Worm (Caenorhabditis elegans) whole organism, young adult: ENCODE data around the gene C04G6.4.
A peak's percentile ranks its signal among the peaks of the same experiment; 100 is the strongest.

Experiments
- B0019.2 ChIP-seq: fragments of 200-800 bp; sonication (Bioruptor generic); conservative IDR thresholded peaks from 2 replicates; pipeline ENCODE4 v1.3.6; 2022; ENCODE audit warnings: missing genetic modification reagents, missing genetic modification characterization, missing compliant biosample characterization
- B0035.1 ChIP-seq: sonication (generic microtip); optimal IDR thresholded peaks from 2 replicates; lab custom pipeline; 2016; ENCODE audit warnings: missing genetic modification characterization, mild to moderate bottlenecking, missing compliant biosample characterization, missing genotype, missing genetic modification reagents
- B0336.3 ChIP-seq: fragments of 200-800 bp; sonication (Bioruptor generic); IDR thresholded peaks from 2 replicates; pipeline ENCODE4 v1.3.6; 2022; ENCODE audit warnings: missing genetic modification characterization, missing compliant biosample characterization
- C06A6.2 ChIP-seq: fragments of 200-800 bp; sonication (Bioruptor generic); conservative IDR thresholded peaks from 2 replicates; pipeline ENCODE4 v1.3.6; 2022; ENCODE audit warnings: missing genetic modification characterization, missing compliant biosample characterization
- D2030.7 ChIP-seq: fragments of 200-800 bp; sonication (Bioruptor generic); IDR thresholded peaks from 2 replicates; pipeline ENCODE4 v1.3.6; 2022; ENCODE audit warnings: missing genetic modification reagents, missing genetic modification characterization, missing compliant biosample characterization
- F10E7.11 ChIP-seq: sonication (generic microtip); optimal IDR thresholded peaks from 2 replicates; lab custom pipeline; 2017; ENCODE audit warnings: mild to moderate bottlenecking, missing genetic modification characterization, moderate library complexity, missing compliant biosample characterization
- F22D6.2 ChIP-seq: sonication (generic microtip); optimal IDR thresholded peaks from 2 replicates; lab custom pipeline; 2016; ENCODE audit warnings: mild to moderate bottlenecking, missing genetic modification characterization, missing compliant biosample characterization
- F23B12.7 ChIP-seq: sonication (generic microtip); optimal IDR thresholded peaks from 2 replicates; lab custom pipeline; 2017; ENCODE audit warnings: missing genetic modification characterization, mild to moderate bottlenecking, missing compliant biosample characterization, antibody characterized with exemption, moderate library complexity; ENCODE audit not compliant: insufficient read depth
- F33H1.4 ChIP-seq: fragments of 200-800 bp; sonication (Bioruptor generic); IDR thresholded peaks from 2 replicates; pipeline ENCODE4 v1.3.6; 2022; ENCODE audit warnings: missing genetic modification reagents, missing genetic modification characterization, missing compliant biosample characterization
- F37B4.10 ChIP-seq: fragments of 200-800 bp; sonication (Bioruptor generic); IDR thresholded peaks from 2 replicates; pipeline ENCODE4 v1.3.6; 2022; ENCODE audit warnings: missing genetic modification characterization, missing compliant biosample characterization
- F55B11.4 ChIP-seq: sonication (generic microtip); optimal IDR thresholded peaks from 2 replicates; lab custom pipeline; 2016; ENCODE audit warnings: missing compliant biosample characterization, missing genetic modification characterization, borderline replicate concordance; ENCODE audit not compliant: insufficient read depth
- T07F8.4 ChIP-seq: sonication (generic microtip); optimal IDR thresholded peaks from 2 replicates; lab custom pipeline; 2016; ENCODE audit warnings: mild to moderate bottlenecking, missing genetic modification characterization, moderate library complexity, missing compliant biosample characterization
- Y53F4B.3 ChIP-seq: fragments of 200-800 bp; sonication (Bioruptor generic); IDR thresholded peaks from 2 replicates; pipeline ENCODE4 v1.3.6; 2022; ENCODE audit warnings: missing genetic modification reagents, missing genetic modification characterization, missing compliant biosample characterization
- Y53G8AR.9 ChIP-seq: fragments of 200-800 bp; sonication (Bioruptor generic); conservative IDR thresholded peaks from 2 replicates; pipeline ENCODE4 v1.3.6; 2022; ENCODE audit warnings: missing genetic modification reagents, missing genetic modification characterization, missing compliant biosample characterization
- Y67H2A.10 ChIP-seq: fragments of 200-800 bp; sonication (Bioruptor generic); conservative IDR thresholded peaks from 2 replicates; pipeline ENCODE4 v1.3.6; 2022; ENCODE audit warnings: missing genetic modification reagents, missing genetic modification characterization, missing compliant biosample characterization
- aptf-2 ChIP-seq: fragments of 200-800 bp; sonication (Bioruptor generic); conservative IDR thresholded peaks from 2 replicates; pipeline ENCODE4 v1.3.6; 2022; ENCODE audit warnings: missing genetic modification reagents, missing genetic modification characterization, missing compliant biosample characterization
- athp-1 ChIP-seq: sonication (generic microtip); optimal IDR thresholded peaks from 2 replicates; lab custom pipeline; 2017; ENCODE audit warnings: mild to moderate bottlenecking, missing genetic modification characterization, missing compliant biosample characterization
- attf-3 ChIP-seq: fragments of 200-800 bp; sonication (Bioruptor generic); conservative IDR thresholded peaks from 2 replicates; pipeline ENCODE4 v1.3.6; 2022; ENCODE audit warnings: missing genetic modification reagents, missing genetic modification characterization, missing compliant biosample characterization
- ccch-3 ChIP-seq: fragments of 200-800 bp; sonication (Bioruptor generic); optimal IDR thresholded peaks from 2 replicates; lab custom pipeline; 2018; ENCODE audit warnings: mild to moderate bottlenecking, missing genetic modification characterization, missing compliant biosample characterization
- cebp-1 ChIP-seq, 2 experiments: fragments of 200-800 bp in 1 of 2; sonication (Bioruptor generic) in 1 of 2; sonication (generic microtip) in 1 of 2; IDR thresholded peaks in 1 of 2; optimal IDR thresholded peaks in 1 of 2; 2 replicates each; pipeline versions ENCODE4 v1.3.6 to Lab custom; 2017 to 2022; ENCODE audit warnings: missing compliant biosample characterization in 2 of 2, missing genetic modification characterization in 2 of 2, mild to moderate bottlenecking in 1 of 2, missing genetic modification reagents in 1 of 2, moderate library complexity in 1 of 2
- ceh-40 ChIP-seq: fragments of 200-800 bp; sonication (Bioruptor generic); IDR thresholded peaks from 2 replicates; pipeline ENCODE4 v1.3.6; 2022; ENCODE audit warnings: missing genetic modification characterization, missing compliant biosample characterization
- ceh-79 ChIP-seq: sonication (generic microtip); optimal IDR thresholded peaks from 2 replicates; lab custom pipeline; 2017; ENCODE audit warnings: mild to moderate bottlenecking, missing genetic modification characterization, missing compliant biosample characterization
- chd-7 ChIP-seq: sonication (generic microtip); optimal IDR thresholded peaks from 2 replicates; lab custom pipeline; 2016; ENCODE audit warnings: mild to moderate bottlenecking, missing genetic modification characterization, moderate library complexity, missing compliant biosample characterization
- dox-1 ChIP-seq: fragments of 200-800 bp; sonication (Bioruptor generic); IDR thresholded peaks from 2 replicates; pipeline ENCODE4 v1.3.6; 2022; ENCODE audit warnings: missing genetic modification reagents, missing genetic modification characterization, missing compliant biosample characterization
- efl-1 ChIP-seq: fragments of 150-350 bp; optimal IDR thresholded peaks from 2 replicates; lab custom pipeline; 2014; ENCODE audit warnings: missing biosample characterization, missing genetic modification reagents, missing genetic modification characterization
- egl-44 ChIP-seq: fragments of 200-800 bp; sonication (Bioruptor generic); IDR thresholded peaks from 2 replicates; pipeline ENCODE4 v1.3.6; 2022; ENCODE audit warnings: missing genetic modification reagents, missing genetic modification characterization, missing compliant biosample characterization
- ets-4 ChIP-seq: fragments of 200-800 bp; sonication (Bioruptor generic); optimal IDR thresholded peaks from 2 replicates; lab custom pipeline; 2018; ENCODE audit warnings: mild to moderate bottlenecking, missing genetic modification characterization, missing compliant biosample characterization
- hmg-20 ChIP-seq: fragments of 200-800 bp; sonication (Bioruptor generic); IDR thresholded peaks from 2 replicates; pipeline ENCODE4 v1.3.6; 2022; ENCODE audit warnings: missing genetic modification reagents, missing genetic modification characterization, missing compliant biosample characterization
- hsf-1 ChIP-seq: fragments of 200-800 bp; sonication (Bioruptor generic); IDR thresholded peaks from 2 replicates; pipeline ENCODE4 v1.3.6; 2022; ENCODE audit warnings: missing genetic modification reagents, missing genetic modification characterization, missing compliant biosample characterization
- lin-54 ChIP-seq: fragments of 200-800 bp; sonication (Bioruptor generic); optimal IDR thresholded peaks from 2 replicates; lab custom pipeline; 2018; ENCODE audit warnings: mild to moderate bottlenecking, missing genetic modification characterization, missing compliant biosample characterization
- lsl-1 ChIP-seq: fragments of 200-800 bp; sonication (Bioruptor generic); optimal IDR thresholded peaks from 2 replicates; lab custom pipeline; 2018; ENCODE audit warnings: mild to moderate bottlenecking, missing genetic modification characterization, moderate library complexity, missing compliant biosample characterization
- mcd-1 ChIP-seq: fragments of 200-800 bp; sonication (Bioruptor generic); IDR thresholded peaks from 2 replicates; pipeline ENCODE4 v1.3.6; 2022; ENCODE audit warnings: missing genetic modification reagents, missing genetic modification characterization, missing compliant biosample characterization
- mel-28 ChIP-seq: sonication (generic microtip); optimal IDR thresholded peaks from 2 replicates; lab custom pipeline; 2016; ENCODE audit warnings: borderline replicate concordance, mild to moderate bottlenecking, missing genetic modification characterization, missing compliant biosample characterization
- mxl-1 ChIP-seq: sonication (generic microtip); optimal IDR thresholded peaks from 2 replicates; lab custom pipeline; 2016; ENCODE audit warnings: missing genetic modification characterization, missing compliant biosample characterization
- nfya-1 ChIP-seq: sonication (generic microtip); optimal IDR thresholded peaks from 2 replicates; lab custom pipeline; 2017; ENCODE audit warnings: antibody characterized with exemption, missing compliant biosample characterization, missing genetic modification characterization, borderline replicate concordance; ENCODE audit not compliant: insufficient read depth
- nfyb-1 ChIP-seq: fragments of 200-800 bp; sonication (Bioruptor generic); IDR thresholded peaks from 2 replicates; pipeline ENCODE4 v1.3.6; 2022; ENCODE audit warnings: missing genetic modification reagents, missing genetic modification characterization, missing compliant biosample characterization
- snpc-1.1 ChIP-seq: sonication (generic microtip); optimal IDR thresholded peaks from 2 replicates; lab custom pipeline; 2017; ENCODE audit warnings: missing genetic modification characterization, mild to moderate bottlenecking, missing compliant biosample characterization, antibody characterized with exemption, moderate library complexity, missing genotype, missing genetic modification reagents; ENCODE audit not compliant: insufficient read depth
- snpc-4 ChIP-seq, 5 experiments: fragments of 150-350 bp in 1 of 5; sonication (generic microtip) in 4 of 5; optimal IDR thresholded peaks; 2 replicates each; lab custom pipeline; 2014 to 2018; ENCODE audit warnings: missing genetic modification characterization in 5 of 5, missing biosample characterization in 3 of 5, antibody characterized with exemption in 2 of 5, mild to moderate bottlenecking in 2 of 5, missing compliant biosample characterization in 2 of 5, missing genotype in 2 of 5, moderate library complexity in 2 of 5, missing genetic modification reagents in 1 of 5
- somi-1 ChIP-seq: fragments of 200-800 bp; sonication (Bioruptor generic); optimal IDR thresholded peaks from 2 replicates; lab custom pipeline; 2018; ENCODE audit warnings: mild to moderate bottlenecking, missing genetic modification characterization, missing compliant biosample characterization
- tbp1 ChIP-seq: fragments of 200-800 bp; sonication (Bioruptor generic); optimal IDR thresholded peaks from 2 replicates; lab custom pipeline; 2018; ENCODE audit warnings: mild to moderate bottlenecking, missing genetic modification characterization, missing compliant biosample characterization
- unc-130 ChIP-seq: sonication (generic microtip); optimal IDR thresholded peaks from 2 replicates; lab custom pipeline; 2016; ENCODE audit warnings: missing genetic modification reagents, missing genetic modification characterization, missing compliant biosample characterization
- ztf-22 ChIP-seq: fragments of 200-800 bp; sonication (Bioruptor generic); optimal IDR thresholded peaks from 2 replicates; lab custom pipeline; 2018; ENCODE audit warnings: mild to moderate bottlenecking, missing genetic modification characterization, moderate library complexity, missing compliant biosample characterization
- ztf-25 ChIP-seq: fragments of 200-800 bp; sonication (Bioruptor generic); IDR thresholded peaks from 2 replicates; pipeline ENCODE4 v1.3.6; 2022; ENCODE audit warnings: missing genetic modification reagents, missing genetic modification characterization, missing compliant biosample characterization
- ztf-28 ChIP-seq: fragments of 200-800 bp; sonication (Bioruptor generic); IDR thresholded peaks from 2 replicates; pipeline ENCODE4 v1.3.6; 2022; ENCODE audit warnings: missing genetic modification reagents, missing genetic modification characterization, missing compliant biosample characterization

C04G6.4 gene

ce11 chrII:5058036-5058435 is 25.2 kb downstream of the C04G6.4 start, which contains the start of gene C27A2.12:
TSS of gene C27A2.12 (minus strand) at chrII:5058136.
- TF ChIP-seq ztf-28 (GFP tag; lab: Robert Waterston, UW) (no peak), F37B4.10 (GFP tag; lab: Robert Waterston, UW) (no peak), snpc-1.1 (tag; lab: Kevin White, UChicago) (no peak), lin-54 (GFP tag; lab: Kevin White, UChicago) (no peak), Y67H2A.10 (no peak), ceh-40 (GFP tag; lab: Robert Waterston, UW) (no peak), cebp-1 (GFP tag; IDR thresholded peaks at IDR 0.05; lab: Robert Waterston, UW) (no peak), cebp-1 (tag; optimal IDR thresholded peaks at IDR 0.05; lab: Kevin White, UChicago) (no peak), F22D6.2 (tag; lab: Kevin White, UChicago) (no peak), ztf-25 (no peak), F10E7.11 (tag; lab: Kevin White, UChicago) (no peak)

ce11 chrII:5057315-5057714 is 25.9 kb downstream of the C04G6.4 start:
- TF ChIP-seq efl-1 (no peak), chd-7 (peak; percentile 31), mcd-1 (GFP tag; lab: Robert Waterston, UW) (peak; percentile 89), D2030.7 (GFP tag; lab: Robert Waterston, UW) (peak; percentile 74), F33H1.4 (GFP tag; lab: Robert Waterston, UW) (peak; percentile 72), nfya-1 (tag; lab: Kevin White, UChicago) (no peak), hsf-1 (GFP tag; lab: Robert Waterston, UW) (peak; percentile 72), aptf-2 (GFP tag; lab: Robert Waterston, UW) (no peak), Y67H2A.10 (no peak), B0019.2 (GFP tag; lab: Robert Waterston, UW) (0 out of 2 replicates have a peak, but pooled peaks have one; percentile 43), dox-1 (GFP tag; lab: Robert Waterston, UW) (peak; percentile 89), mxl-1 (tag; lab: Kevin White, UChicago) (peak; percentile 7), F37B4.10 (GFP tag; lab: Robert Waterston, UW) (0 out of 2 replicates have a peak, but pooled peaks have one; percentile 72), snpc-1.1 (tag; lab: Kevin White, UChicago) (peak; percentile 97), egl-44 (GFP tag; lab: Robert Waterston, UW) (0 out of 2 replicates have a peak, but pooled peaks have one; percentile 16), T07F8.4 (peak; percentile 17), nfyb-1 (GFP tag; lab: Robert Waterston, UW) (peak; percentile 88), ceh-79 (tag; lab: Kevin White, UChicago) (peak; percentile 19), attf-3 (GFP tag; lab: Robert Waterston, UW) (0 out of 2 replicates have a peak, but pooled peaks have one; percentile 48), ccch-3 (GFP tag; lab: Kevin White, UChicago) (no peak), F23B12.7 (tag; lab: Kevin White, UChicago) (peak; percentile 35), F55B11.4 (tag; lab: Kevin White, UChicago) (no peak), tbp1 (peak; percentile 99), lsl-1 (GFP tag; lab: Kevin White, UChicago) (peak; percentile 69), hmg-20 (GFP tag; lab: Robert Waterston, UW) (peak; percentile 53; the same call in 1 of the 2 replicates), ztf-22 (GFP tag; lab: Kevin White, UChicago) (no peak), snpc-4 (GFP tag; optimal IDR thresholded peaks at IDR 0.05; lab: Kevin White, UChicago) (peak; percentile 98), snpc-4 (tag; optimal IDR thresholded peaks at IDR 0.05; lab: Kevin White, UChicago) (peak; percentile 99), athp-1 (no peak), ceh-40 (GFP tag; lab: Robert Waterston, UW) (0 out of 2 replicates have a peak, but pooled peaks have one; percentile 42), C06A6.2 (peak; percentile 63), lin-54 (GFP tag; lab: Kevin White, UChicago) (peak; percentile 64), Y53G8AR.9 (GFP tag; lab: Robert Waterston, UW) (peak; percentile 88), mel-28 (tag; lab: Kevin White, UChicago) (no peak), B0035.1 (tag; lab: Kevin White, UChicago) (peak; percentile 41), somi-1 (GFP tag; lab: Kevin White, UChicago) (no peak), B0336.3 (GFP tag; lab: Robert Waterston, UW) (peak; percentile 67), Y53F4B.3 (GFP tag; lab: Robert Waterston, UW) (no peak), ets-4 (GFP tag; lab: Kevin White, UChicago) (no peak), unc-130 (GFP tag; lab: Kevin White, UChicago) (no peak)
